Fruit fly (Drosophila melanogaster): ENCODE data around the gene Rad9.

- TF ChIP-seq Hr39 (GFP tag; optimal IDR thresholded peaks at IDR 0.05) = no peak
- no peak for TF ChIP-seq CG1621 (tag; optimal IDR thresholded peaks at IDR 0.05)
- TF ChIP-seq Eip93F (GFP tag; optimal IDR thresholded peaks at IDR 0.05) = no peak
- no peak for TF ChIP-seq CG10631 (GFP tag; optimal IDR thresholded peaks at IDR 0.05)
- TF ChIP-seq Ets21C (GFP tag; optimal IDR thresholded peaks at IDR 0.05) = no peak
Observed at dm6 chr3L:18863327-18863726, 9.0 kb downstream of the Rad9 start, which contains the start of gene CG6865.
